Worm (Caenorhabditis elegans) whole organism, L1 larva: ENCODE data around the gene srr-9.

Experiments
- C04F5.9 ChIP-seq: sonication (generic microtip); optimal IDR thresholded peaks from 2 replicates; lab custom pipeline; 2016; ENCODE audit warnings: missing genetic modification characterization, missing compliant biosample characterization
- Y116A8C.19 ChIP-seq: sonication (generic microtip); optimal IDR thresholded peaks from 2 replicates; lab custom pipeline; 2016; ENCODE audit warnings: missing compliant biosample characterization, missing genetic modification characterization, borderline replicate concordance
- alr-1 ChIP-seq: fragments of 200-800 bp; sonication (Bioruptor generic); optimal IDR thresholded peaks from 2 replicates; lab custom pipeline; 2018; ENCODE audit warnings: borderline replicate concordance, mild to moderate bottlenecking, missing genetic modification characterization, missing compliant biosample characterization
- ama-1 ChIP-seq: fragments of 150-350 bp; optimal IDR thresholded peaks from 2 replicates; lab custom pipeline; 2014
- ceh-82 ChIP-seq, 3 experiments: fragments of 150-350 bp in 1 of 3; sonication (generic microtip) in 2 of 3; optimal IDR thresholded peaks; 2 replicates each; lab custom pipeline; 2014 to 2017; ENCODE audit warnings: missing biosample characterization in 3 of 3, missing genetic modification characterization in 3 of 3
- ces-1 ChIP-seq: fragments of 150-350 bp; optimal IDR thresholded peaks from 2 replicates; lab custom pipeline; 2014; ENCODE audit warnings: missing biosample characterization, missing genetic modification reagents, missing genetic modification characterization
- dsc-1 ChIP-seq: sonication (generic microtip); optimal IDR thresholded peaks from 2 replicates; lab custom pipeline; 2016; ENCODE audit warnings: mild to moderate bottlenecking, missing genetic modification characterization, missing compliant biosample characterization
- efl-1 ChIP-seq, 4 experiments: fragments of 150-350 bp; optimal IDR thresholded peaks in 3 of 4; peaks in 1 of 4; 1 replicate in 1 of 4; 2 replicates in 3 of 4; lab custom pipeline; 2014; ENCODE audit warnings: missing biosample characterization in 2 of 4, missing genetic modification characterization in 2 of 4, missing genetic modification reagents in 2 of 4
- elt-2 ChIP-seq: sonication (generic microtip); optimal IDR thresholded peaks from 2 replicates; lab custom pipeline; 2016; ENCODE audit warnings: missing genetic modification characterization, mild to moderate bottlenecking, inconsistent platforms, missing compliant biosample characterization, missing genetic modification reagents
- fkh-4 ChIP-seq: sonication (generic microtip); optimal IDR thresholded peaks from 2 replicates; lab custom pipeline; 2016; ENCODE audit warnings: missing compliant biosample characterization, missing genetic modification characterization, borderline replicate concordance
- hlh-17 ChIP-seq: fragments of 200-800 bp; sonication (Bioruptor generic); optimal IDR thresholded peaks from 2 replicates; lab custom pipeline; 2018; ENCODE audit warnings: missing genetic modification characterization, mild to moderate bottlenecking, missing compliant biosample characterization, moderate library complexity, borderline replicate concordance
- hpl-2 ChIP-seq: fragments of 150-350 bp; optimal IDR thresholded peaks from 2 replicates; lab custom pipeline; 2014; ENCODE audit warnings: missing biosample characterization, missing genetic modification reagents, missing genetic modification characterization
- nhr-12 ChIP-seq: sonication (generic microtip); optimal IDR thresholded peaks from 2 replicates; lab custom pipeline; 2017; ENCODE audit warnings: missing biosample characterization, missing genetic modification characterization
- nhr-20 ChIP-seq: sonication (generic microtip); optimal IDR thresholded peaks from 2 replicates; lab custom pipeline; 2016; ENCODE audit warnings: mild to moderate bottlenecking, missing genetic modification characterization, missing compliant biosample characterization
- nhr-237 ChIP-seq: fragments of 150-350 bp; optimal IDR thresholded peaks from 2 replicates; lab custom pipeline; 2014; ENCODE audit warnings: missing biosample characterization, missing genetic modification characterization
- nhr-71 ChIP-seq: sonication (generic microtip); optimal IDR thresholded peaks from 2 replicates; lab custom pipeline; 2016; ENCODE audit warnings: mild to moderate bottlenecking, missing genetic modification characterization, moderate library complexity, missing compliant biosample characterization
- nhr-77 ChIP-seq: fragments of 150-350 bp; optimal IDR thresholded peaks from 2 replicates; lab custom pipeline; 2014; ENCODE audit warnings: missing biosample characterization, missing genetic modification characterization
- nhr-85 ChIP-seq: sonication (generic microtip); peaks from one replicate; lab custom pipeline; 2016; ENCODE audit warnings: missing genetic modification characterization, inconsistent platforms, missing compliant biosample characterization
- nhr-90 ChIP-seq: sonication (generic microtip); optimal IDR thresholded peaks from 2 replicates; lab custom pipeline; 2016; ENCODE audit warnings: mild to moderate bottlenecking, missing genetic modification characterization, missing compliant biosample characterization; ENCODE audit not compliant: poor library complexity
- pag-3 ChIP-seq: sonication (generic microtip); optimal IDR thresholded peaks from 2 replicates; lab custom pipeline; 2017; ENCODE audit warnings: missing genetic modification characterization, mild to moderate bottlenecking, missing compliant biosample characterization, antibody characterized with exemption, borderline replicate concordance; ENCODE audit not compliant: insufficient read depth
- swsn-7 ChIP-seq: sonication (generic microtip); optimal IDR thresholded peaks from 2 replicates; lab custom pipeline; 2016; ENCODE audit warnings: missing genetic modification characterization, missing compliant biosample characterization
- tbx-2 ChIP-seq: sonication (generic microtip); optimal IDR thresholded peaks from 2 replicates; lab custom pipeline; 2016; ENCODE audit warnings: missing genetic modification characterization, missing compliant biosample characterization
- tlp-1 ChIP-seq: fragments of 150-350 bp; optimal IDR thresholded peaks from 2 replicates; lab custom pipeline; 2014; ENCODE audit warnings: missing biosample characterization, missing genetic modification characterization
- unc-30 ChIP-seq: sonication (generic microtip); optimal IDR thresholded peaks from 2 replicates; lab custom pipeline; 2017; ENCODE audit warnings: missing biosample characterization, missing genetic modification characterization
- vab-15 ChIP-seq: sonication (generic microtip); optimal IDR thresholded peaks from 2 replicates; lab custom pipeline; 2017; ENCODE audit warnings: missing genotype, mild to moderate bottlenecking, missing genetic modification characterization, missing compliant biosample characterization
- xbp-1 ChIP-seq: sonication (generic microtip); optimal IDR thresholded peaks from 2 replicates; lab custom pipeline; 2016; ENCODE audit warnings: missing genetic modification characterization, missing compliant biosample characterization
- zag-1 ChIP-seq: fragments of 150-350 bp; optimal IDR thresholded peaks from 2 replicates; lab custom pipeline; 2014; ENCODE audit warnings: missing biosample characterization, missing genetic modification characterization
- zip-4 ChIP-seq: fragments of 200-800 bp; sonication (Bioruptor generic); optimal IDR thresholded peaks from 2 replicates; lab custom pipeline; 2018; ENCODE audit warnings: mild to moderate bottlenecking, missing genetic modification characterization, moderate library complexity, missing compliant biosample characterization
- ztf-11 ChIP-seq, 2 experiments: sonication (generic microtip); optimal IDR thresholded peaks; 2 replicates each; lab custom pipeline; 2016 to 2017; ENCODE audit warnings: missing genetic modification characterization in 2 of 2, missing biosample characterization in 1 of 2, missing compliant biosample characterization in 1 of 2

srr-9 gene

ce11 chrV:7778999-7779398 is 41.2 kb downstream of the srr-9 start:
- TF ChIP-seq fkh-4 (tag; lab: Kevin White, UChicago) (no peak), hpl-2 (GFP tag; lab: Kevin White, UChicago) (no peak)

- TF ChIP-seq zag-1 (tag; lab: Kevin White, UChicago) (no peak), dsc-1 (tag; lab: Kevin White, UChicago) (no peak), ceh-82 (tag; optimal IDR thresholded peaks at IDR 0.05; lab: Kevin White, UChicago) (no peak), tbx-2 (tag; lab: Kevin White, UChicago) (no peak), tlp-1 (tag; lab: Kevin White, UChicago) (no peak), efl-1 (optimal IDR thresholded peaks at IDR 0.05; lab: Kevin White, UChicago) (no peak), efl-1 (GFP tag; optimal IDR thresholded peaks at IDR 0.05 in 1 of 2; lab: Kevin White, UChicago) (no peak), pag-3 (no peak)
Observed at ce11 chrV:7781511-7781910, 43.7 kb downstream of the srr-9 start, which contains the start of gene cyp-32A1. Gene cyp-32A1 (plus strand): TSS chrV:7781811.

- TF ChIP-seq ces-1 (GFP tag; lab: Kevin White, UChicago), result no peak
- peak; percentile 4 for TF ChIP-seq nhr-85
- TF ChIP-seq Y116A8C.19 (tag; lab: Kevin White, UChicago), result no peak
- no peak for TF ChIP-seq nhr-20 (tag; lab: Kevin White, UChicago)
- TF ChIP-seq vab-15 (tag; lab: Kevin White, UChicago), result no peak
- no peak for TF ChIP-seq nhr-90 (tag; lab: Kevin White, UChicago)
Observed at ce11 chrV:7785117-7785516, 47.3 kb downstream of the srr-9 start, which contains the start of gene C26F1.1. Gene C26F1.1 (plus strand): TSS chrV:7785417.

ce11 chrV:7785885-7786284 is 48.1 kb downstream of the srr-9 start:
- no peak for TF ChIP-seq nhr-77
- TF ChIP-seq xbp-1, result no peak
- TF ChIP-seq nhr-12 (tag; lab: Kevin White, UChicago), result no peak
- TF ChIP-seq nhr-71 (tag; lab: Kevin White, UChicago), result no peak
- TF ChIP-seq C04F5.9, result no peak
- TF ChIP-seq unc-30 (tag; lab: Kevin White, UChicago), result no peak
- no peak for TF ChIP-seq alr-1
- TF ChIP-seq nhr-85, result no peak
- TF ChIP-seq hlh-17 (GFP tag; lab: Kevin White, UChicago), result no peak
- TF ChIP-seq ama-1, result no peak
- no peak for TF ChIP-seq nhr-237 (tag; lab: Kevin White, UChicago)
- TF ChIP-seq swsn-7 (tag; lab: Kevin White, UChicago), result no peak
- TF ChIP-seq zip-4 (GFP tag; lab: Kevin White, UChicago), result no peak
- TF ChIP-seq ztf-11 (tag; optimal IDR thresholded peaks at IDR 0.05; lab: Kevin White, UChicago), result no peak
- TF ChIP-seq elt-2 (tag; lab: Kevin White, UChicago), result no peak

ce11 chrV:7786639-7787038 is 48.8 kb downstream of the srr-9 start:
- TF ChIP-seq elt-2 (tag; lab: Kevin White, UChicago) (peak; percentile 70), vab-15 (tag; lab: Kevin White, UChicago) (no peak)
